Fruit fly (Drosophila melanogaster): ENCODE measurements around the gene CG34043.

CG34043 gene

dm6 chr2L:10306518-10307260, 26.0 kb upstream of the CG34043 start, which contains the start of the genes CG5390 and CG4968 (continued):
- TF ChIP-seq fu2 (GFP tag; optimal IDR thresholded peaks at IDR 0.05): no peak
- TF ChIP-seq CG12104 (GFP tag; optimal IDR thresholded peaks at IDR 0.05): peak; percentile 39
- TF ChIP-seq Taf1 (GFP tag; IDR thresholded peaks at IDR 0.05): 0 out of 2 replicates have a peak, but pooled peaks have one; percentile 14
- peak; percentile 44 to 69 for TF ChIP-seq dpn (GFP tag; optimal IDR thresholded peaks at IDR 0.05)
- peak; percentile 68 for TF ChIP-seq CG17385 (GFP tag; optimal IDR thresholded peaks at IDR 0.05)
- TF ChIP-seq Elba2 (GFP tag; optimal IDR thresholded peaks at IDR 0.05): no peak
- peak; percentile 29; the same call in 1 of the 3 replicates for TF ChIP-seq otp (GFP tag; IDR thresholded peaks at IDR 0.05)
- TF ChIP-seq CG4730 (GFP tag; IDR thresholded peaks at IDR 0.05): no peak
- TF ChIP-seq NfI (GFP tag; optimal IDR thresholded peaks at IDR 0.05): peak; percentile 72
- TF ChIP-seq CG4328 (GFP tag; optimal IDR thresholded peaks at IDR 0.05): peak; percentile 70
- peak; percentile 19 for TF ChIP-seq CG18011 (GFP tag; optimal IDR thresholded peaks at IDR 0.05)
- TF ChIP-seq CG5180 (GFP tag; optimal IDR thresholded peaks at IDR 0.05): no peak
- peak; percentile 61 for TF ChIP-seq caup (GFP tag; optimal IDR thresholded peaks at IDR 0.05; ENCODE audit: severe bottlenecking)
- peak; percentile 12 for TF ChIP-seq CTCF (GFP tag; optimal IDR thresholded peaks at IDR 0.05)
- TF ChIP-seq eve (GFP tag; optimal IDR thresholded peaks at IDR 0.05): no peak
- no peak for TF ChIP-seq CG12236 (GFP tag; optimal IDR thresholded peaks at IDR 0.05)
- TF ChIP-seq MESR4 (GFP tag; optimal IDR thresholded peaks at IDR 0.05): peak; percentile 81
- TF ChIP-seq CG2712 (tag; optimal IDR thresholded peaks at IDR 0.05): peak; percentile 78
- peak; percentile 65 for TF ChIP-seq sob (GFP tag; IDR thresholded peaks at IDR 0.05)
- TF ChIP-seq CG3838 (GFP tag; optimal IDR thresholded peaks at IDR 0.05): no peak
- TF ChIP-seq E2f1 (GFP tag; IDR thresholded peaks at IDR 0.05): no peak
- TF ChIP-seq CG6683 (GFP tag; optimal IDR thresholded peaks at IDR 0.05): peak; percentile 60
- TF ChIP-seq rib (GFP tag; IDR thresholded peaks at IDR 0.05): peak; percentile 20; the same call in 1 of the 2 replicates
- 0 out of 2 replicates have a peak, but pooled peaks have one; percentile 45 for TF ChIP-seq CG5953 (GFP tag; IDR thresholded peaks at IDR 0.05)
- peak; percentile 56 for TF ChIP-seq CrebB (tag; optimal IDR thresholded peaks at IDR 0.05)
- peak; percentile 45 for TF ChIP-seq CG7928 (GFP tag; optimal IDR thresholded peaks at IDR 0.05)
- TF ChIP-seq grn (GFP tag; optimal IDR thresholded peaks at IDR 0.05): no peak
- TF ChIP-seq CG10959 (GFP tag; IDR thresholded peaks at IDR 0.05): no peak
- no peak for TF ChIP-seq fru (optimal IDR thresholded peaks at IDR 0.05)
- TF ChIP-seq CG18476 (GFP tag; optimal IDR thresholded peaks at IDR 0.05): peak; percentile 50
- no peak for TF ChIP-seq D (optimal IDR thresholded peaks at IDR 0.05)
- peak; percentile 64 for TF ChIP-seq D (GFP tag; optimal IDR thresholded peaks at IDR 0.05)
- TF ChIP-seq CG9932 (GFP tag; IDR thresholded peaks at IDR 0.05): peak; percentile 79
- peak; percentile 75 for TF ChIP-seq CG10267 (tag; optimal IDR thresholded peaks at IDR 0.05)
- TF ChIP-seq seq (GFP tag; IDR thresholded peaks at IDR 0.05): 0 out of 2 replicates have a peak, but pooled peaks have one; percentile 34
- peak; percentile 79 for TF ChIP-seq CG17829 (tag; optimal IDR thresholded peaks at IDR 0.05)
- peak; percentile 66 for TF ChIP-seq CG8290 (GFP tag; optimal IDR thresholded peaks at IDR 0.05)
- no peak for TF ChIP-seq CG8290 (tag; optimal IDR thresholded peaks at IDR 0.05)
- TF ChIP-seq ind (GFP tag; optimal IDR thresholded peaks at IDR 0.05): peak; percentile 53
- TF ChIP-seq gfzf (GFP tag; optimal IDR thresholded peaks at IDR 0.05): peak; percentile 33
- peak; percentile 72 for TF ChIP-seq CG17359 (tag; optimal IDR thresholded peaks at IDR 0.05)
- peak; percentile 73 for TF ChIP-seq CG12299 (tag; optimal IDR thresholded peaks at IDR 0.05)
- TF ChIP-seq Asciz (GFP tag; optimal IDR thresholded peaks at IDR 0.05): peak; percentile 52
- peak; percentile 79 for TF ChIP-seq CG18599 (GFP tag; optimal IDR thresholded peaks at IDR 0.05)
- TF ChIP-seq Lhr (GFP tag; optimal IDR thresholded peaks at IDR 0.05): peak; percentile 63
- TF ChIP-seq CG14965 (GFP tag; optimal IDR thresholded peaks at IDR 0.05; ENCODE audit: borderline replicate concordance): no peak
- TF ChIP-seq Trl (optimal IDR thresholded peaks at IDR 0.05): no peak
- TF ChIP-seq Trl (GFP tag; optimal IDR thresholded peaks at IDR 0.05): no peak
- TF ChIP-seq NC2β (GFP tag; optimal IDR thresholded peaks at IDR 0.05): no peak
- TF ChIP-seq CG4820 (GFP tag; optimal IDR thresholded peaks at IDR 0.05): peak; percentile 20
- peak; percentile 55 for TF ChIP-seq slou (GFP tag; optimal IDR thresholded peaks at IDR 0.05)
